Fruit fly (Drosophila melanogaster): Measurements from ENCODE around the gene Sxl.

DNA sequence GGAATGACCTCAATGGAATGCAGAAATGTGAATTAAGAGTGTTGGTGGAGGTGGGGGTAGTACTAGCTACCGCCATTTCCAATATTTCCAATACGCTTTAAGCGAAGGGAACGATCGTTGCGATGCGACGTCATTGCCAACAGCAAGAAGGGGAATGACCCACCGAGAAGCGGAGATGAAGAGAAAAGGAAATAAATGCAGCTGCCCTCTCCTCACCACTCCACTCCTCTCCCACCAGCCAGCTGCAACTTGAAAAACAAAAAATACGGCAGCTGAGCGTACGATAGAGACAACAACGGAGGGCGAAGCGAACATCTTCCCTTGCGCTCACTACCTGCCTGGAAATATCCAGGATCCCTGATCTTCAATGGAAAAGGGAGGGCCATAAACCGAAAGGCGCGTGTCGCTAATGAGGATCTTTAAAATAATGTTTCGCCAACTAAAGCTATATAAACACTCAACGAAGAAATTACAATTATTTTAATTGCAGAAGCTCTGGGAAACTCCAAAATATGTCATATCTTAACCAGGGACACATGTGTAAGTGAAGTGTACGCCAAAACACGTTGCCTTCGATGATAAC, 1.9 kb downstream of the Sxl start:
- no peak for TF ChIP-seq CG33017 (tag; optimal IDR thresholded peaks at IDR 0.05)
- TF ChIP-seq pad (GFP tag; optimal IDR thresholded peaks at IDR 0.05) = no peak
- no peak for TF ChIP-seq CG11617 (GFP tag; optimal IDR thresholded peaks at IDR 0.05)
- no peak for TF ChIP-seq ovo (GFP tag; optimal IDR thresholded peaks at IDR 0.05)
- TF ChIP-seq Hr96 (GFP tag; optimal IDR thresholded peaks at IDR 0.05) = no peak
- TF ChIP-seq CG7045 (GFP tag; optimal IDR thresholded peaks at IDR 0.05) = no peak
- no peak for TF ChIP-seq Mnt (GFP tag; optimal IDR thresholded peaks at IDR 0.05)
- no peak for TF ChIP-seq CG14711 (tag; optimal IDR thresholded peaks at IDR 0.05)
- TF ChIP-seq CG1620 (GFP tag; optimal IDR thresholded peaks at IDR 0.05) = no peak
- no peak for TF ChIP-seq tj (GFP tag; optimal IDR thresholded peaks at IDR 0.05)

Measured in whole organism, adult.